Worm (Caenorhabditis elegans) whole organism, midembryonic: ENCODE measurements around the gene vig-1.

Experiments used
- flt-1 ChIP-seq: fragments of 200-800 bp; sonication (Bioruptor generic); IDR thresholded peaks from 2 replicates; pipeline ENCODE4 v1.3.6; 2022; ENCODE audit warnings: missing genetic modification characterization, missing compliant biosample characterization
- ref-1 ChIP-seq: fragments of 200-800 bp; sonication (Bioruptor generic); conservative IDR thresholded peaks from 2 replicates; pipeline ENCODE4 v1.3.6; 2022; ENCODE audit warnings: missing genetic modification reagents, missing genetic modification characterization, missing compliant biosample characterization
- ztf-23 ChIP-seq: fragments of 200-800 bp; sonication (Bioruptor generic); IDR thresholded peaks from 2 replicates; pipeline ENCODE4 v1.3.6; 2022; ENCODE audit warnings: missing genetic modification reagents, missing genetic modification characterization, missing compliant biosample characterization
- ztf-29 ChIP-seq: fragments of 200-800 bp; sonication (Bioruptor generic); IDR thresholded peaks from 2 replicates; pipeline ENCODE4 v1.3.6; 2022; ENCODE audit warnings: missing genetic modification reagents, missing genetic modification characterization, missing compliant biosample characterization

- no peak for TF ChIP-seq ztf-29 (GFP tag; lab: Robert Waterston, UW)
- TF ChIP-seq ref-1 (GFP tag; lab: Robert Waterston, UW) = no peak
- TF ChIP-seq flt-1 = no peak
- no peak for TF ChIP-seq ztf-23
Observed at ce11 chrII:1369322-1369721, 48.5 kb downstream of the vig-1 start.
